Worm (Caenorhabditis elegans) whole organism, mixed stage, embryonic: ENCODE measurements around the gene Y51H4A.5.

ENCODE experiments used
- ces-1 ChIP-seq: fragments of 150-350 bp; optimal IDR thresholded peaks from 2 replicates; lab custom pipeline; 2014; ENCODE audit warnings: missing biosample characterization, missing genetic modification reagents, missing genetic modification characterization
- elt-1 ChIP-seq: sonication (generic microtip); optimal IDR thresholded peaks from 2 replicates; lab custom pipeline; 2017; ENCODE audit warnings: missing genetic modification characterization, mild to moderate bottlenecking, missing compliant biosample characterization, antibody characterized with exemption, moderate library complexity, borderline replicate concordance; ENCODE audit not compliant: insufficient read depth
- lin-32 ChIP-seq: fragments of 200-800 bp; sonication (Bioruptor generic); optimal IDR thresholded peaks from 2 replicates; lab custom pipeline; 2018; ENCODE audit warnings: mild to moderate bottlenecking, missing genetic modification characterization, missing compliant biosample characterization
- lsy-2 ChIP-seq: fragments of 150-350 bp; optimal IDR thresholded peaks from 2 replicates; lab custom pipeline; 2014; ENCODE audit warnings: missing biosample characterization, missing genetic modification characterization
- nhr-12 ChIP-seq: fragments of 150-350 bp; optimal IDR thresholded peaks from 2 replicates; lab custom pipeline; 2014; ENCODE audit warnings: missing biosample characterization, missing genetic modification characterization
- nhr-237 ChIP-seq: fragments of 150-350 bp; optimal IDR thresholded peaks from 2 replicates; lab custom pipeline; 2014; ENCODE audit warnings: missing biosample characterization, missing genetic modification characterization
- nhr-28 ChIP-seq: fragments of 150-350 bp; optimal IDR thresholded peaks from 2 replicates; lab custom pipeline; 2014; ENCODE audit warnings: missing biosample characterization, missing genetic modification characterization
- nhr-76 ChIP-seq: sonication (generic microtip); optimal IDR thresholded peaks from 2 replicates; lab custom pipeline; 2017; ENCODE audit warnings: missing biosample characterization, missing genetic modification characterization
- pha-4 ChIP-seq: fragments of 150-350 bp; optimal IDR thresholded peaks from 2 replicates; lab custom pipeline; 2018; ENCODE audit warnings: missing biosample characterization, missing genetic modification reagents, missing genetic modification characterization
- snpc-4 ChIP-seq: fragments of 150-350 bp; optimal IDR thresholded peaks from 2 replicates; lab custom pipeline; 2014; ENCODE audit warnings: missing biosample characterization, missing genetic modification characterization
- sptf-1 ChIP-seq: sonication (generic microtip); optimal IDR thresholded peaks from 2 replicates; lab custom pipeline; 2017; ENCODE audit warnings: mild to moderate bottlenecking, missing genetic modification characterization, moderate library complexity, missing compliant biosample characterization
- unc-62 ChIP-seq: fragments of 150-350 bp; optimal IDR thresholded peaks from 2 replicates; lab custom pipeline; 2014; ENCODE audit warnings: missing biosample characterization, missing genetic modification reagents, missing genetic modification characterization

DNA sequence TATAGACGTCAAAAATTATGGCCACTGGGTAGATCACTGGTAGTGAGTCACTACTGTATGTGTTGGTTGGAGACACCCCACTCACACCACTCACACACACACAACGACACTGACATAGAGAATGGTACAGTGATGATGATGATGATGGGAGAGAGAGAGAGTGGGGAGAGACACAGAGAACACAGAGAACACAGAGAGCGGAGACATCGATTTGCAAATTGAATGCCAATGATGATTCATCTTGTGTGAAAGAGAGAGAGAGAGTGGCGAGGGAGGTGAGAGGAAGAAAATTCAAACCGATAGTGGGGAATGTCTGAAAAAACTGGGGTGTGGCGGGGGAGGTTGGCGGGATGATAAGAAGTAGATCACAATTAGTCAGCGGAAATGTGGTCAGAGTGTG lies 36.0 kb downstream of the Y51H4A.5 start:
- TF ChIP-seq lsy-2 (tag; lab: Kevin White, UChicago): no peak
- TF ChIP-seq nhr-28 (tag; lab: Kevin White, UChicago): no peak
- TF ChIP-seq sptf-1 (tag; lab: Kevin White, UChicago): no peak
- no peak for TF ChIP-seq pha-4
- TF ChIP-seq ces-1: peak; percentile 32
- no peak for TF ChIP-seq nhr-76 (tag; lab: Kevin White, UChicago)
- TF ChIP-seq snpc-4 (tag; lab: Kevin White, UChicago): no peak
- TF ChIP-seq lin-32 (GFP tag; lab: Kevin White, UChicago): no peak
- no peak for TF ChIP-seq nhr-237 (tag; lab: Kevin White, UChicago)
- TF ChIP-seq nhr-12 (tag; lab: Kevin White, UChicago): no peak
- peak; percentile 15 for TF ChIP-seq unc-62 (GFP tag; lab: Kevin White, UChicago)
- no peak for TF ChIP-seq elt-1 (tag; lab: Kevin White, UChicago)
